Worm (Caenorhabditis elegans) whole organism, late embryonic: ENCODE results near the gene T28A8.6.
A peak's percentile ranks its signal among the peaks of the same experiment; 100 is the strongest.

ENCODE experiments used
- C08G9.2 ChIP-seq: sonication (generic microtip); optimal IDR thresholded peaks from 2 replicates; lab custom pipeline; 2016; ENCODE audit warnings: mild to moderate bottlenecking, missing genetic modification characterization, moderate library complexity, missing compliant biosample characterization
- C38D4.7 ChIP-seq: fragments of 200-800 bp; sonication (Bioruptor generic); optimal IDR thresholded peaks from 2 replicates; lab custom pipeline; 2018; ENCODE audit warnings: mild to moderate bottlenecking, missing genetic modification characterization, moderate library complexity, missing compliant biosample characterization
- K02D7.2 ChIP-seq: sonication (generic microtip); optimal IDR thresholded peaks from 2 replicates; lab custom pipeline; 2017; ENCODE audit warnings: mild to moderate bottlenecking, missing genetic modification characterization, missing compliant biosample characterization
- K09A11.1 ChIP-seq: sonication (generic microtip); optimal IDR thresholded peaks from 2 replicates; lab custom pipeline; 2017; ENCODE audit warnings: antibody characterized with exemption, mild to moderate bottlenecking, missing genetic modification characterization, missing compliant biosample characterization; ENCODE audit not compliant: insufficient read depth
- T23F11.4 ChIP-seq: fragments of 200-800 bp; sonication (Bioruptor generic); optimal IDR thresholded peaks from 2 replicates; lab custom pipeline; 2018; ENCODE audit warnings: mild to moderate bottlenecking, missing genetic modification characterization, missing compliant biosample characterization
- Y22D7AL.16 ChIP-seq: sonication (generic microtip); optimal IDR thresholded peaks from 2 replicates; lab custom pipeline; 2016; ENCODE audit warnings: missing genetic modification characterization, missing compliant biosample characterization
- ahr-1 ChIP-seq: sonication (generic microtip); optimal IDR thresholded peaks from 2 replicates; lab custom pipeline; 2016; ENCODE audit warnings: missing genetic modification characterization, missing compliant biosample characterization
- ceh-14 ChIP-seq: sonication (generic microtip); optimal IDR thresholded peaks from 2 replicates; lab custom pipeline; 2016; ENCODE audit warnings: missing genotype, missing genetic modification characterization, missing compliant biosample characterization
- ceh-22 ChIP-seq: sonication (generic microtip); optimal IDR thresholded peaks from 2 replicates; lab custom pipeline; 2017; ENCODE audit warnings: missing biosample characterization, missing genetic modification characterization
- ceh-31 ChIP-seq: sonication (generic microtip); optimal IDR thresholded peaks from 2 replicates; lab custom pipeline; 2016; ENCODE audit warnings: missing genetic modification characterization, missing compliant biosample characterization
- ceh-34 ChIP-seq: sonication (generic microtip); optimal IDR thresholded peaks from 2 replicates; lab custom pipeline; 2016; ENCODE audit warnings: mild to moderate bottlenecking, missing genetic modification characterization, missing compliant biosample characterization
- ceh-45 ChIP-seq: fragments of 200-800 bp; sonication (Bioruptor generic); IDR thresholded peaks from 2 replicates; pipeline ENCODE4 v1.3.6; 2022; ENCODE audit warnings: missing genetic modification reagents, missing genetic modification characterization, missing compliant biosample characterization
- ceh-6 ChIP-seq: fragments of 200-800 bp; sonication (Bioruptor generic); optimal IDR thresholded peaks from 2 replicates; lab custom pipeline; 2018; ENCODE audit warnings: mild to moderate bottlenecking, missing genetic modification characterization, missing compliant biosample characterization
- ceh-9 ChIP-seq: sonication (generic microtip); optimal IDR thresholded peaks from 2 replicates; lab custom pipeline; 2016; ENCODE audit warnings: mild to moderate bottlenecking, missing genetic modification characterization, inconsistent platforms, missing compliant biosample characterization
- che-1 ChIP-seq: sonication (generic microtip); optimal IDR thresholded peaks from 2 replicates; lab custom pipeline; 2016; ENCODE audit warnings: mild to moderate bottlenecking, missing genetic modification characterization, missing compliant biosample characterization
- dmd-4 ChIP-seq: sonication (generic microtip); optimal IDR thresholded peaks from 2 replicates; lab custom pipeline; 2016; ENCODE audit warnings: borderline replicate concordance, missing genetic modification characterization, missing compliant biosample characterization
- dve-1 ChIP-seq: sonication (generic microtip); optimal IDR thresholded peaks from 2 replicates; lab custom pipeline; 2017; ENCODE audit warnings: antibody characterized with exemption, mild to moderate bottlenecking, missing genetic modification characterization, missing compliant biosample characterization
- elt-2 ChIP-seq: sonication (generic microtip); optimal IDR thresholded peaks from 2 replicates; lab custom pipeline; 2016; ENCODE audit warnings: missing genetic modification reagents, missing genetic modification characterization, missing compliant biosample characterization
- elt-4 ChIP-seq: sonication (generic microtip); optimal IDR thresholded peaks from 2 replicates; lab custom pipeline; 2016; ENCODE audit warnings: missing genetic modification characterization, missing compliant biosample characterization
- eyg-1 ChIP-seq: sonication (generic microtip); optimal IDR thresholded peaks from 2 replicates; lab custom pipeline; 2016; ENCODE audit warnings: missing genotype, missing genetic modification characterization, missing compliant biosample characterization
- fax-1 ChIP-seq: sonication (generic microtip); optimal IDR thresholded peaks from 2 replicates; lab custom pipeline; 2016; ENCODE audit warnings: missing genotype, missing genetic modification characterization, missing compliant biosample characterization
- fkh-10 ChIP-seq: fragments of 150-350 bp; optimal IDR thresholded peaks from 2 replicates; lab custom pipeline; 2014; ENCODE audit warnings: missing biosample characterization, missing genetic modification reagents, missing genetic modification characterization
- gmeb-2 ChIP-seq: sonication (generic microtip); optimal IDR thresholded peaks from 2 replicates; lab custom pipeline; 2016; ENCODE audit warnings: missing genetic modification characterization, inconsistent platforms, missing compliant biosample characterization
- hlh-13 ChIP-seq: fragments of 200-800 bp; sonication (Bioruptor generic); optimal IDR thresholded peaks from 2 replicates; lab custom pipeline; 2018; ENCODE audit warnings: mild to moderate bottlenecking, missing genetic modification characterization, missing compliant biosample characterization
- hlh-15 ChIP-seq: sonication (generic microtip); optimal IDR thresholded peaks from 2 replicates; lab custom pipeline; 2016; ENCODE audit warnings: missing genetic modification characterization, missing compliant biosample characterization
- hlh-8 ChIP-seq: sonication (generic microtip); optimal IDR thresholded peaks from 2 replicates; lab custom pipeline; 2016; ENCODE audit warnings: missing genotype, missing genetic modification characterization, missing compliant biosample characterization
- madf-2 ChIP-seq: sonication (generic microtip); optimal IDR thresholded peaks from 2 replicates; lab custom pipeline; 2017; ENCODE audit warnings: missing genetic modification characterization, missing compliant biosample characterization
- nfya-1 ChIP-seq: sonication (generic microtip); optimal IDR thresholded peaks from 2 replicates; lab custom pipeline; 2017; ENCODE audit warnings: missing genetic modification characterization, mild to moderate bottlenecking, missing compliant biosample characterization, antibody characterized with exemption, moderate library complexity
- nhr-232 ChIP-seq: sonication (generic microtip); optimal IDR thresholded peaks from 2 replicates; lab custom pipeline; 2016; ENCODE audit warnings: missing genetic modification characterization, missing compliant biosample characterization
- pag-3 ChIP-seq: sonication (generic microtip); optimal IDR thresholded peaks from 2 replicates; lab custom pipeline; 2016; ENCODE audit warnings: missing compliant biosample characterization, missing genetic modification characterization, borderline replicate concordance
- pax-1 ChIP-seq: fragments of 150-350 bp; optimal IDR thresholded peaks from 2 replicates; lab custom pipeline; 2014; ENCODE audit warnings: missing biosample characterization, missing genetic modification characterization
- pha-2 ChIP-seq: sonication (generic microtip); optimal IDR thresholded peaks from 2 replicates; lab custom pipeline; 2017; ENCODE audit warnings: mild to moderate bottlenecking, missing genetic modification characterization, missing compliant biosample characterization
- pha-4 ChIP-seq: fragments of 150-350 bp; optimal IDR thresholded peaks from 2 replicates; lab custom pipeline; 2018; ENCODE audit warnings: missing biosample characterization, missing genetic modification reagents, missing genetic modification characterization
- sdc-2 ChIP-seq: sonication (generic microtip); optimal IDR thresholded peaks from 2 replicates; lab custom pipeline; 2016; ENCODE audit warnings: missing genotype, missing genetic modification characterization, missing compliant biosample characterization
- sox-2 ChIP-seq: fragments of 200-800 bp; sonication (Bioruptor generic); IDR thresholded peaks from 2 replicates; pipeline ENCODE4 v1.3.6; 2022; ENCODE audit warnings: missing genetic modification reagents, missing genetic modification characterization, missing compliant biosample characterization
- tbx-2 ChIP-seq: sonication (generic microtip); optimal IDR thresholded peaks from 2 replicates; lab custom pipeline; 2016; ENCODE audit warnings: missing genetic modification characterization, missing compliant biosample characterization
- tbx-7 ChIP-seq: sonication (generic microtip); optimal IDR thresholded peaks from 2 replicates; lab custom pipeline; 2016; ENCODE audit warnings: missing genotype, missing genetic modification characterization, missing compliant biosample characterization
- ttx-3 ChIP-seq: sonication (generic microtip); optimal IDR thresholded peaks from 2 replicates; lab custom pipeline; 2016; ENCODE audit warnings: missing genetic modification reagents, missing genetic modification characterization, missing compliant biosample characterization
- unc-3 ChIP-seq, 2 experiments: fragments of 200-800 bp in 1 of 2; sonication (Bioruptor generic) in 1 of 2; sonication (generic microtip) in 1 of 2; conservative IDR thresholded peaks in 1 of 2; optimal IDR thresholded peaks in 1 of 2; 2 replicates each; pipeline versions ENCODE4 v1.3.6 to Lab custom; 2016 to 2022; ENCODE audit warnings: missing compliant biosample characterization in 2 of 2, missing genetic modification characterization in 2 of 2, missing genetic modification reagents in 1 of 2
- unc-86 ChIP-seq: sonication (generic microtip); optimal IDR thresholded peaks from 2 replicates; lab custom pipeline; 2016; ENCODE audit warnings: missing genetic modification characterization, missing compliant biosample characterization
- zip-5 ChIP-seq: sonication (generic microtip); optimal IDR thresholded peaks from 2 replicates; lab custom pipeline; 2016; ENCODE audit warnings: missing genetic modification characterization, missing compliant biosample characterization
- ztf-16 ChIP-seq: sonication (generic microtip); optimal IDR thresholded peaks from 2 replicates; lab custom pipeline; 2017; ENCODE audit warnings: missing genetic modification characterization, missing compliant biosample characterization

The T28A8.6 gene

ce11 chrIII:13474482-13474881, 24.5 kb upstream of the T28A8.6 start (continued):
- no peak for TF ChIP-seq che-1 (tag; lab: Kevin White, UChicago)
- no peak for TF ChIP-seq hlh-15
- no peak for TF ChIP-seq pha-4 (tag; lab: Kevin White, UChicago)
- no peak for TF ChIP-seq eyg-1 (tag; lab: Kevin White, UChicago)
- TF ChIP-seq ztf-16 (tag; lab: Kevin White, UChicago), result no peak
- no peak for TF ChIP-seq madf-2 (tag; lab: Kevin White, UChicago)
- TF ChIP-seq elt-4 (tag; lab: Kevin White, UChicago), result no peak
- no peak for TF ChIP-seq K09A11.1 (tag; lab: Kevin White, UChicago)
- TF ChIP-seq C08G9.2 (tag; lab: Kevin White, UChicago), result peak; percentile 79
- TF ChIP-seq C38D4.7 (GFP tag; lab: Kevin White, UChicago), result no peak
- no peak for TF ChIP-seq ceh-34
- TF ChIP-seq nhr-232, result no peak
- TF ChIP-seq elt-2 (tag; lab: Kevin White, UChicago), result peak; percentile 59
- TF ChIP-seq Y22D7AL.16 (tag; lab: Kevin White, UChicago), result no peak
- TF ChIP-seq T23F11.4 (GFP tag; lab: Kevin White, UChicago), result no peak
- TF ChIP-seq, all 69 proteins: peak for 16

DNA sequence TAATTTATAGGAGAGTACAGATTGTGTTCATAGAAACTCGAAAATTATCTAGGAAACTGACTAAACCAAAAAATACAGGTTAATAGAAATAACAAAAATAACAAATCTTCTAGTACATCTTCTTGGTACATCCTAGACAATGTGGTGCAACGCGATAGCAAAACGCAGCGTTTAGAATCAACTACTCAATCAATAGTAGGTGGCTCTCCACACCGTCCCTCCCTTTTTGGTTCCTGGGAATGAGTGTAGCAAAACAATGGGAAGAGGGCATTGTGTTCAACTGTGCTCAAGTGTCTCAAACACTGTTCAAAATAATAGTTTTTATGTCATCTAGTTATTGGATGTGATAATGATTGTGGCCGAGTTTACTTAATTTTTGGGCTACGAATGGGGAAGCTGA, 22.3 kb upstream of the T28A8.6 start, which contains the start of gene T27E9.6:
TSS of gene T27E9.6 (minus strand) at position 101 of the 400 bp plus-strand sequence.
- TF ChIP-seq ceh-22 (tag; lab: Kevin White, UChicago) (no peak), zip-5 (tag; lab: Kevin White, UChicago) (no peak), hlh-13 (GFP tag; lab: Kevin White, UChicago) (no peak)

DNA sequence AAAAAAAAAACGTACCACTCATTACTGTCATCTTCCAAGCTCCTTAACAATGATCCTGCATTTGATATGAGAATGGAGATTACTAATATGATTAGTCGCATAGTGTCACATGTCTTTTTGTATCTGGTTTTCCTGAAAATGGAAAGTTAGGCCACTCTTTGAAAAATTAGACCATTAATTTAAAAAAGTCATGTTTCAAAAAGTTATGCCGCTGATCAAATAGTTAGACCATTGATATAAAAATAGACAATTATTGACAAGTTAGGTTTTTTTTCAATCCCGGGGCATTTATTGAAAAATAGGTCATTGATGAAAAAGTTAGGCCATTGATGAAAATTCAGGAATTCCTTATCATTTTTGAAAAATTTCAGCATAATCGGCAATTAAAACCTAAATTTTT, 15.0 kb upstream of the T28A8.6 start, which contains the start of gene acc-4:
TSS of gene acc-4 (minus strand) at position 101 of the 400 bp plus-strand sequence.
- no peak for TF ChIP-seq pha-4 (tag; lab: Kevin White, UChicago)
- no peak for TF ChIP-seq pag-3 (tag; lab: Kevin White, UChicago)
- no peak for TF ChIP-seq nfya-1
- no peak for TF ChIP-seq unc-3 (GFP tag; conservative IDR thresholded peaks at IDR 0.05; lab: Robert Waterston, UW)
- no peak for TF ChIP-seq unc-3 (tag; optimal IDR thresholded peaks at IDR 0.05; lab: Kevin White, UChicago)
- no peak for TF ChIP-seq pax-1 (tag; lab: Kevin White, UChicago)
- TF ChIP-seq dmd-4, result no peak
- no peak for TF ChIP-seq ahr-1 (tag; lab: Kevin White, UChicago)
- TF ChIP-seq gmeb-2, result no peak
- no peak for TF ChIP-seq fkh-10
- TF ChIP-seq elt-2 (tag; lab: Kevin White, UChicago), result no peak
- TF ChIP-seq ceh-9 (tag; lab: Kevin White, UChicago), result no peak
- no peak for TF ChIP-seq fax-1
- TF ChIP-seq ceh-14 (tag; lab: Kevin White, UChicago), result no peak
- no peak for TF ChIP-seq pha-2
- TF ChIP-seq hlh-8 (tag; lab: Kevin White, UChicago), result no peak
- TF ChIP-seq ceh-45 (GFP tag; lab: Robert Waterston, UW), result no peak

DNA sequence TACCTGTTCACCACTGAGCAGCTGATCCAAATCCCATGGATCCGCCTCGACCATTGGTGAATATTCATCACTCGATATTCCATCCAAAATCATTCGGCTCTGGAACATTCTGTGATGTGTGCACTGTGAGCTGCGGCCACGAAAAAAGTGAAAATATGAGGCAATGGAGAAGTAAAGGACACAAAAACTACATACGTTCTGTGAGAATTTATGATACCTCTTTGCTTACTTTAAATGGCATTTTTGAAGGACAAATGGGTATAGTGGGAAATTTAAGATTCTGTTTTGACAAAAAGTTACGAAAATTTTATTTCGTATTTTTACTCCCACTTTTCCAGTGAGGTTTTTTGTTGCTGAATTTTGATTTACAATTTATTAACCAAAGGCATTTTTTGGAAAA, 6.6 kb upstream of the T28A8.6 start, which contains the start of gene twk-40:
TSS of gene twk-40 (minus strand) at position 101 of the 400 bp plus-strand sequence.
- no peak for TF ChIP-seq tbx-7 (tag; lab: Kevin White, UChicago)
- TF ChIP-seq unc-86 (tag; lab: Kevin White, UChicago), result no peak
- TF ChIP-seq Y22D7AL.16 (tag; lab: Kevin White, UChicago), result no peak
- no peak for TF ChIP-seq ttx-3

- no peak for TF ChIP-seq pha-2
- no peak for TF ChIP-seq dve-1 (tag; lab: Kevin White, UChicago)
- TF ChIP-seq T23F11.4 (GFP tag; lab: Kevin White, UChicago), result no peak
- no peak for TF ChIP-seq elt-2 (tag; lab: Kevin White, UChicago)
- no peak for TF ChIP-seq sox-2 (GFP tag; lab: Robert Waterston, UW)
- TF ChIP-seq ceh-31, result no peak
- no peak for TF ChIP-seq tbx-7 (tag; lab: Kevin White, UChicago)
- no peak for TF ChIP-seq K02D7.2 (tag; lab: Kevin White, UChicago)
- no peak for TF ChIP-seq tbx-2 (tag; lab: Kevin White, UChicago)
- no peak for TF ChIP-seq dmd-4
- no peak for TF ChIP-seq ttx-3
- no peak for TF ChIP-seq sdc-2
- TF ChIP-seq hlh-15, result no peak
- TF ChIP-seq ceh-6, result no peak
- TF ChIP-seq ceh-22 (tag; lab: Kevin White, UChicago), result no peak
Observed at ce11 chrIII:13495571-13495970, 3.4 kb upstream of the T28A8.6 start, which contains the start of gene T28A8.2. Gene T28A8.2, minus strand, starts transcription at chrIII:13495671.
